Fruit fly (Drosophila melanogaster): ENCODE measurements around the gene ATPsyndelta.
A peak's percentile ranks its signal among the peaks of the same experiment; 100 is the strongest.

ATPsyndelta gene

DNA sequence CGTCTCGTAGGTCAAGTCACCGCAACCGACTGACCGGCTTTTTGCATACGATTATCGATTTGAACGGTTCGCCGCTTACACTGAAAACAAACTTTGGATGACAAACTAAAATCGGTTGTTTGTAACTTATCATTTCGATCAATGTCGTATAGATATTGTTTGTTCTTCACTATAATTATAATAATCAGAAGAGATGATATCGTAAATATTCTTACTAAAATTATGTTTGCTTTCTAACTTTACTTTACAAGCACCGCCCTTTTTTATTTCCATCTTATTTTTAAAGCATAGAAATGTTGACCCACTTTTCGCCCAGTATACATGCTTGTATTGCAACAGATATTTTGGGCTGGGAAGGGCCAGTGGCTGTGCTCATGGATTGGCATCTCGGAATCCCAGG lies 20.3 kb downstream of the ATPsyndelta start, which contains the start of gene CG2961 (continued):
- TF ChIP-seq fd96Cb (tag; optimal IDR thresholded peaks at IDR 0.05) = peak; percentile 32
- no peak for TF ChIP-seq Chrac-16 (GFP tag; optimal IDR thresholded peaks at IDR 0.05)
- no peak for TF ChIP-seq fu2 (GFP tag; optimal IDR thresholded peaks at IDR 0.05)
- TF ChIP-seq CG33213 (GFP tag; optimal IDR thresholded peaks at IDR 0.05) = no peak
- TF ChIP-seq Nf-YA (GFP tag; IDR thresholded peaks at IDR 0.05) = no peak
- no peak for TF ChIP-seq CG12071 (GFP tag; optimal IDR thresholded peaks at IDR 0.05)
- TF ChIP-seq hkb (optimal IDR thresholded peaks at IDR 0.05) = no peak
- no peak for TF ChIP-seq hkb (GFP tag; IDR thresholded peaks at IDR 0.05)
- no peak for TF ChIP-seq aop (GFP tag; IDR thresholded peaks at IDR 0.05)
- no peak for TF ChIP-seq CG13894 (tag; optimal IDR thresholded peaks at IDR 0.05)
- peak; percentile 54; the same call in 1 of the 2 replicates for TF ChIP-seq ttk (GFP tag; IDR thresholded peaks at IDR 0.05)
- peak; percentile 21 for TF ChIP-seq CG13296 (GFP tag; optimal IDR thresholded peaks at IDR 0.05)
- TF ChIP-seq dpn (GFP tag; optimal IDR thresholded peaks at IDR 0.05) = no peak
- TF ChIP-seq CG30403 (GFP tag; optimal IDR thresholded peaks at IDR 0.05) = no peak
- TF ChIP-seq D19A (tag; optimal IDR thresholded peaks at IDR 0.05) = no peak
- TF ChIP-seq Xbp1 (GFP tag; optimal IDR thresholded peaks at IDR 0.05) = peak; percentile 2
- no peak for TF ChIP-seq mam (GFP tag; optimal IDR thresholded peaks at IDR 0.05)
- no peak for TF ChIP-seq Adf1 (GFP tag; IDR thresholded peaks at IDR 0.05)
- 0 out of 2 replicates have a peak, but pooled peaks have one; percentile 22 for TF ChIP-seq HLH3B (GFP tag; IDR thresholded peaks at IDR 0.05)
- no peak for TF ChIP-seq C15 (GFP tag; IDR thresholded peaks at IDR 0.05)
- 0 out of 2 replicates have a peak, but pooled peaks have one; percentile 17 for TF ChIP-seq Awh (GFP tag; IDR thresholded peaks at IDR 0.05)
- no peak for TF ChIP-seq maf-S (GFP tag; optimal IDR thresholded peaks at IDR 0.05)
- no peak; the same call in 1 of the 2 replicates for TF ChIP-seq E2f2 (GFP tag; IDR thresholded peaks at IDR 0.05)
- no peak for TF ChIP-seq Camta (GFP tag; optimal IDR thresholded peaks at IDR 0.05)
- peak; percentile 60 for TF ChIP-seq CG13424 (tag; optimal IDR thresholded peaks at IDR 0.05)
- no peak for TF ChIP-seq nom (GFP tag; optimal IDR thresholded peaks at IDR 0.05)
- no peak for TF ChIP-seq CG17802 (tag; optimal IDR thresholded peaks at IDR 0.05)
- TF ChIP-seq tup (GFP tag; optimal IDR thresholded peaks at IDR 0.05) = no peak
- no peak for TF ChIP-seq CG9609 (GFP tag; optimal IDR thresholded peaks at IDR 0.05)
- no peak for TF ChIP-seq oc (tag; optimal IDR thresholded peaks at IDR 0.05)
- TF ChIP-seq Scr (GFP tag; IDR thresholded peaks at IDR 0.05; ENCODE audit: partially characterized antibody) = no peak
- TF ChIP-seq Rfx (GFP tag; IDR thresholded peaks at IDR 0.05) = no peak
- TF ChIP-seq run (tag; optimal IDR thresholded peaks at IDR 0.05) = no peak
- no peak for TF ChIP-seq CG11398 (GFP tag; optimal IDR thresholded peaks at IDR 0.05)
- TF ChIP-seq Bteb2 (GFP tag; optimal IDR thresholded peaks at IDR 0.05) = no peak
- TF ChIP-seq chif (GFP tag; optimal IDR thresholded peaks at IDR 0.05) = no peak
- no peak for TF ChIP-seq CG2120 (GFP tag; optimal IDR thresholded peaks at IDR 0.05)
- TF ChIP-seq CG31365 (tag; optimal IDR thresholded peaks at IDR 0.05) = no peak
- TF ChIP-seq Eip74EF (GFP tag; optimal IDR thresholded peaks at IDR 0.05) = no peak
- no peak for TF ChIP-seq fd64A (GFP tag; optimal IDR thresholded peaks at IDR 0.05)
- TF ChIP-seq CG18619 (GFP tag; optimal IDR thresholded peaks at IDR 0.05) = no peak
- TF ChIP-seq HLH4C (GFP tag; IDR thresholded peaks at IDR 0.05; ENCODE audit: partially characterized antibody) = no peak
- TF ChIP-seq pan (optimal IDR thresholded peaks at IDR 0.05) = no peak
- TF ChIP-seq pan (GFP tag; optimal IDR thresholded peaks at IDR 0.05 in 1 of 2, IDR thresholded peaks at IDR 0.05 in 1 of 2) = peak in 1 of 2 experiments; percentile 57
- TF ChIP-seq cg (GFP tag; optimal IDR thresholded peaks at IDR 0.05) = no peak
- TF ChIP-seq tin (GFP tag; optimal IDR thresholded peaks at IDR 0.05) = no peak
- no peak for TF ChIP-seq Hr39 (optimal IDR thresholded peaks at IDR 0.05)
- no peak for TF ChIP-seq hth (optimal IDR thresholded peaks at IDR 0.05)
- TF ChIP-seq CG11696 (GFP tag; IDR thresholded peaks at IDR 0.05) = no peak
- no peak for TF ChIP-seq CG1529 (GFP tag; optimal IDR thresholded peaks at IDR 0.05)
- peak; percentile 25 for TF ChIP-seq PHDP (tag; optimal IDR thresholded peaks at IDR 0.05)
- no peak for TF ChIP-seq CG4707 (GFP tag; optimal IDR thresholded peaks at IDR 0.05)
- no peak for TF ChIP-seq CG3726 (GFP tag; IDR thresholded peaks at IDR 0.05)

Measured in whole organism, embryonic.